Fruit fly (Drosophila melanogaster) whole organism, embryonic: ENCODE measurements around the gene mRpS7.

Experiments used
- Aef1 ChIP-seq: fragments of 200-800 bp; sonication (Bioruptor generic); IDR thresholded peaks from 3 replicates; pipeline ENCODE4 v1.3.6; 2022; ENCODE audit warnings: missing biosample characterization, missing genetic modification characterization
- B-H2 ChIP-seq: fragments of 200-800 bp; sonication (Bioruptor generic); optimal IDR thresholded peaks from 2 replicates; lab custom pipeline; 2018; ENCODE audit warnings: missing biosample characterization, mild to moderate bottlenecking, missing genetic modification characterization
- CG10959 ChIP-seq: fragments of 200-800 bp; sonication (Bioruptor generic); IDR thresholded peaks from 2 replicates; pipeline ENCODE4 v1.3.6; 2022; ENCODE audit warnings: missing biosample characterization, missing genetic modification characterization
- CG12104 ChIP-seq: fragments of 200-800 bp; sonication (Bioruptor generic); optimal IDR thresholded peaks from 3 replicates; lab custom pipeline; 2016; ENCODE audit warnings: missing biosample characterization, missing genetic modification characterization
- CG12155 ChIP-seq: fragments of 200-800 bp; sonication (Bioruptor generic); optimal IDR thresholded peaks from 3 replicates; lab custom pipeline; 2016; ENCODE audit warnings: missing biosample characterization, missing genetic modification characterization
- CG12744 ChIP-seq: fragments of 200-800 bp; sonication (Bioruptor generic); optimal IDR thresholded peaks from 2 replicates; lab custom pipeline; 2016; ENCODE audit warnings: missing biosample characterization, missing genetic modification characterization
- CG13894 ChIP-seq: fragments of 200-800 bp; sonication (Bioruptor generic); optimal IDR thresholded peaks from 3 replicates; lab custom pipeline; 2018; ENCODE audit warnings: missing biosample characterization, mild to moderate bottlenecking, missing genetic modification characterization, moderate library complexity
- CG1603 ChIP-seq: fragments of 200-800 bp; sonication (Bioruptor generic); optimal IDR thresholded peaks from 2 replicates; lab custom pipeline; 2019; ENCODE audit warnings: missing biosample characterization, mild to moderate bottlenecking, missing genetic modification characterization, moderate library complexity
- CG18599 ChIP-seq: fragments of 200-800 bp; sonication (Bioruptor generic); optimal IDR thresholded peaks from 3 replicates; lab custom pipeline; 2017; ENCODE audit warnings: missing biosample characterization, missing genetic modification characterization, mild to moderate bottlenecking, moderate library complexity, missing genetic modification reagents
- CG2202 ChIP-seq: fragments of 200-800 bp; sonication (Bioruptor generic); optimal IDR thresholded peaks from 2 replicates; lab custom pipeline; 2018; ENCODE audit warnings: missing biosample characterization, mild to moderate bottlenecking, missing genetic modification characterization
- CG2875 ChIP-seq: fragments of 200-800 bp; sonication (Bioruptor generic); optimal IDR thresholded peaks from 2 replicates; lab custom pipeline; 2017; ENCODE audit warnings: missing biosample characterization, mild to moderate bottlenecking, missing genetic modification characterization, missing genetic modification reagents
- CG3163 ChIP-seq: fragments of 200-800 bp; sonication (Bioruptor generic); optimal IDR thresholded peaks from 3 replicates; lab custom pipeline; 2016; ENCODE audit warnings: missing biosample characterization, missing genetic modification characterization
- CG6272 ChIP-seq: fragments of 200-800 bp; sonication (Bioruptor generic); IDR thresholded peaks from 2 replicates; pipeline ENCODE4 v1.3.6; 2022; ENCODE audit warnings: missing biosample characterization, missing genetic modification characterization
- CG7271 ChIP-seq: fragments of 200-800 bp; sonication (Bioruptor generic); optimal IDR thresholded peaks from 2 replicates; lab custom pipeline; 2018; ENCODE audit warnings: missing biosample characterization, mild to moderate bottlenecking, missing genetic modification characterization, moderate library complexity
- CG7357 ChIP-seq: fragments of 200-800 bp; sonication (Bioruptor generic); IDR thresholded peaks from 3 replicates; pipeline ENCODE4 v1.3.6; 2022; ENCODE audit warnings: missing biosample characterization, missing genetic modification characterization
- CG7556 ChIP-seq: fragments of 200-800 bp; sonication (Bioruptor generic); optimal IDR thresholded peaks from 2 replicates; lab custom pipeline; 2017; ENCODE audit warnings: missing biosample characterization, mild to moderate bottlenecking, missing genetic modification characterization
- CG8478 ChIP-seq: fragments of >200 bp; optimal IDR thresholded peaks from 2 replicates; lab custom pipeline; 2018
- D19B ChIP-seq: fragments of 200-800 bp; sonication (Bioruptor generic); optimal IDR thresholded peaks from 2 replicates; lab custom pipeline; 2017; ENCODE audit warnings: missing biosample characterization, mild to moderate bottlenecking, missing genetic modification characterization
- Doc3 ChIP-seq: fragments of 200-800 bp; sonication (Bioruptor generic); IDR thresholded peaks from 3 replicates; pipeline ENCODE4 v1.3.6; 2022; ENCODE audit warnings: missing biosample characterization, missing genetic modification characterization; ENCODE audit not compliant: partially characterized antibody
- Drgx ChIP-seq: fragments of 200-800 bp; sonication (Bioruptor generic); IDR thresholded peaks from 2 replicates; pipeline ENCODE4 v1.3.6; 2022; ENCODE audit warnings: missing biosample characterization, missing genetic modification characterization
- Elba2 ChIP-seq: fragments of 200-800 bp; sonication (Bioruptor generic); optimal IDR thresholded peaks from 3 replicates; lab custom pipeline; 2016; ENCODE audit warnings: missing biosample characterization, missing genetic modification characterization
- Hmx ChIP-seq: fragments of 200-800 bp; sonication (Bioruptor generic); optimal IDR thresholded peaks from 2 replicates; lab custom pipeline; 2016; ENCODE audit warnings: missing biosample characterization, missing genetic modification characterization
- Jarid2 ChIP-seq: fragments of 200-800 bp; sonication (Bioruptor generic); optimal IDR thresholded peaks from 3 replicates; lab custom pipeline; 2017; ENCODE audit warnings: mild to moderate bottlenecking, missing biosample characterization, missing genetic modification reagents, missing genetic modification characterization
- NfI ChIP-seq: fragments of 200-800 bp; sonication (Bioruptor generic); optimal IDR thresholded peaks from 3 replicates; lab custom pipeline; 2018; ENCODE audit warnings: missing biosample characterization, mild to moderate bottlenecking, missing genetic modification characterization, moderate library complexity
- Sox100B ChIP-seq: fragments of 200-800 bp; sonication (Bioruptor generic); optimal IDR thresholded peaks from 3 replicates; lab custom pipeline; 2018; ENCODE audit warnings: missing biosample characterization, mild to moderate bottlenecking, missing genetic modification characterization
- bab2 ChIP-seq: fragments of 200-800 bp; sonication (Bioruptor generic); optimal IDR thresholded peaks from 2 replicates; lab custom pipeline; 2016; ENCODE audit warnings: missing biosample characterization, missing genetic modification characterization
- cas ChIP-seq: fragments of 200-800 bp; sonication (Bioruptor generic); IDR thresholded peaks from 2 replicates; pipeline ENCODE4 v1.3.6; 2022; ENCODE audit warnings: missing biosample characterization, missing genetic modification characterization
- cg ChIP-seq: fragments of 200-800 bp; sonication (Bioruptor generic); optimal IDR thresholded peaks from 3 replicates; lab custom pipeline; 2019; ENCODE audit warnings: missing biosample characterization, mild to moderate bottlenecking, missing genetic modification characterization, moderate library complexity
- crp ChIP-seq, 2 experiments: fragments of 200-800 bp; sonication (Bioruptor generic); optimal IDR thresholded peaks; 2 replicates in 1 of 2; 3 replicates in 1 of 2; lab custom pipeline; 2017; ENCODE audit warnings: missing biosample characterization in 2 of 2, missing genetic modification characterization in 2 of 2, mild to moderate bottlenecking in 1 of 2, moderate library complexity in 1 of 2
- dmrt99B ChIP-seq: fragments of 200-800 bp; sonication (Bioruptor generic); optimal IDR thresholded peaks from 2 replicates; lab custom pipeline; 2018; ENCODE audit warnings: missing biosample characterization, mild to moderate bottlenecking, missing genetic modification characterization, moderate library complexity
- dpn ChIP-seq, 2 experiments: fragments of 200-800 bp; sonication (Bioruptor generic); optimal IDR thresholded peaks; 3 replicates each; lab custom pipeline; 2016; ENCODE audit warnings: missing biosample characterization in 2 of 2, missing genetic modification characterization in 2 of 2
- dysf ChIP-seq: fragments of 200-800 bp; sonication (Bioruptor generic); IDR thresholded peaks from 3 replicates; pipeline ENCODE4 v1.3.6; 2022; ENCODE audit warnings: missing biosample characterization, missing genetic modification characterization
- fd3F ChIP-seq: fragments of 200-800 bp; sonication (Bioruptor generic); optimal IDR thresholded peaks from 2 replicates; lab custom pipeline; 2018; ENCODE audit warnings: missing biosample characterization, mild to moderate bottlenecking, missing genetic modification characterization, moderate library complexity
- gsb-n ChIP-seq: fragments of 200-800 bp; sonication (Bioruptor generic); optimal IDR thresholded peaks from 3 replicates; lab custom pipeline; 2018; ENCODE audit warnings: missing biosample characterization, mild to moderate bottlenecking, missing genetic modification characterization
- h ChIP-seq: fragments of >200 bp; optimal IDR thresholded peaks from 2 replicates; lab custom pipeline; 2017
- ham ChIP-seq: fragments of 200-800 bp; sonication (Bioruptor generic); IDR thresholded peaks from 2 replicates; pipeline ENCODE4 v1.3.6; 2022; ENCODE audit warnings: missing biosample characterization, missing genetic modification characterization
- lab ChIP-seq: fragments of 200-800 bp; sonication (Bioruptor generic); optimal IDR thresholded peaks from 3 replicates; lab custom pipeline; 2017; ENCODE audit warnings: missing biosample characterization, missing genetic modification characterization, mild to moderate bottlenecking, moderate library complexity, missing genetic modification reagents
- nom ChIP-seq: fragments of 200-800 bp; sonication (Bioruptor generic); optimal IDR thresholded peaks from 2 replicates; lab custom pipeline; 2017; ENCODE audit warnings: missing biosample characterization, missing genetic modification characterization, mild to moderate bottlenecking, moderate library complexity, missing genetic modification reagents
- odd ChIP-seq: fragments of 200-800 bp; sonication (Bioruptor generic); optimal IDR thresholded peaks from 2 replicates; lab custom pipeline; 2017; ENCODE audit warnings: missing biosample characterization, mild to moderate bottlenecking, missing genetic modification characterization
- peb ChIP-seq: fragments of 200-800 bp; sonication (Bioruptor generic); IDR thresholded peaks from 2 replicates; pipeline ENCODE4 v1.3.6; 2022; ENCODE audit warnings: missing biosample characterization, missing genetic modification characterization
- salm ChIP-seq: fragments of 200-800 bp; sonication (Bioruptor generic); optimal IDR thresholded peaks from 2 replicates; lab custom pipeline; 2018; ENCODE audit warnings: missing biosample characterization, mild to moderate bottlenecking, missing genetic modification characterization
- sd ChIP-seq: fragments of 200-800 bp; sonication (Bioruptor generic); optimal IDR thresholded peaks from 3 replicates; lab custom pipeline; 2018; ENCODE audit warnings: missing biosample characterization, mild to moderate bottlenecking, missing genetic modification characterization, moderate library complexity
- shn ChIP-seq: fragments of 200-800 bp; sonication (Bioruptor generic); optimal IDR thresholded peaks from 3 replicates; lab custom pipeline; 2016; ENCODE audit warnings: missing biosample characterization, missing genetic modification characterization
- slbo ChIP-seq: fragments of 200-800 bp; sonication (Bioruptor generic); IDR thresholded peaks from 2 replicates; pipeline ENCODE4 v1.3.6; 2022; ENCODE audit warnings: missing biosample characterization, missing genetic modification characterization
- slp2 ChIP-seq: fragments of 200-800 bp; sonication (Bioruptor generic); optimal IDR thresholded peaks from 2 replicates; lab custom pipeline; 2016; ENCODE audit warnings: missing biosample characterization, missing genetic modification characterization
- stwl ChIP-seq: fragments of 200-800 bp; sonication (Bioruptor generic); optimal IDR thresholded peaks from 3 replicates; lab custom pipeline; 2018; ENCODE audit warnings: missing biosample characterization, mild to moderate bottlenecking, missing genetic modification characterization, moderate library complexity
- unc-4 ChIP-seq: fragments of 200-800 bp; sonication (Bioruptor generic); IDR thresholded peaks from 2 replicates; pipeline ENCODE4 v1.3.6; 2022; ENCODE audit warnings: missing biosample characterization, missing genetic modification characterization; ENCODE audit not compliant: partially characterized antibody
- usp ChIP-seq: fragments of >200 bp; optimal IDR thresholded peaks from 2 replicates; lab custom pipeline; 2017; ENCODE audit warnings: missing biosample characterization, missing genetic modification characterization
- vvl ChIP-seq: fragments of 200-800 bp; sonication (Bioruptor generic); IDR thresholded peaks from 2 replicates; pipeline ENCODE4 v1.3.6; 2022; ENCODE audit warnings: missing biosample characterization, missing genetic modification characterization
- wek ChIP-seq: fragments of 200-800 bp; sonication (Bioruptor generic); optimal IDR thresholded peaks from 3 replicates; lab custom pipeline; 2018; ENCODE audit warnings: missing biosample characterization, mild to moderate bottlenecking, missing genetic modification characterization, moderate library complexity
- zen ChIP-seq: fragments of 200-800 bp; sonication (Bioruptor generic); optimal IDR thresholded peaks from 3 replicates; lab custom pipeline; 2018; ENCODE audit warnings: missing biosample characterization, mild to moderate bottlenecking, missing genetic modification characterization, moderate library complexity

Gene mRpS7

DNA sequence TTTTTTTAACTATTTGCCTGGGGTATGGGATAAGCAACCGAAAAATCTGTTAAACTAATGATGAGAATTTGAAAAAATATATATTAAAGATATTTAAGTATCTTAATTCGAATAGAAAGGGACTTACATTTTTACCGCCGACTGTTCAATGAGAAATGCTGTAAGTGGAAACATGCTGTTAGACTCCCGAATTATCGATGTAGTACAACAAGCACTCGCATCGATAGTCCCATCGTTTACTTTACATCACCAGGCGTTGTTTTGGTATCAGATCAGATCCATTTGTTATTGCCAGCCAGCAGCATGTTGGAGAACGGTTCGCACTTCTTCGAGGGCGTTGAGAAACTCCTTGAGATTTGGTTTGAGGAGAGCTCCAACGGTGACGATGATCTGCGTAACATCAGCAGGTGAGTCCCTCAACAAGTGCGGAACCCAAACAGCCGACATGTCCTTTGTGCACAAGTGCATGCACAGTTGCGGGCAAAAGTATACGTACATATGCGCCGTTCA is 47.2 kb upstream of the mRpS7 start, which contains the start of gene SamDC (continued):
- TF ChIP-seq lab (GFP tag; lab: Kevin White, UChicago) (no peak), salm (tag; lab: Kevin White, UChicago) (peak; percentile 14), CG10959 (GFP tag; lab: Robert Waterston, UW) (no peak), CG18599 (GFP tag; lab: Kevin White, UChicago) (no peak), Sox100B (peak; percentile 17), cg (GFP tag; lab: Kevin White, UChicago) (no peak), shn (GFP tag; lab: Kevin White, UChicago) (no peak), wek (peak; percentile 13), CG7357 (peak; percentile 96), dmrt99B (tag; lab: Kevin White, UChicago) (peak; percentile 26), B-H2 (GFP tag; lab: Kevin White, UChicago) (no peak), CG6272 (GFP tag; lab: Robert Waterston, UW) (no peak), ham (GFP tag; lab: Robert Waterston, UW) (no peak), cas (GFP tag; lab: Robert Waterston, UW) (0 out of 2 replicates have a peak, but pooled peaks have one; percentile 13), h (no peak), bab2 (GFP tag; lab: Kevin White, UChicago) (no peak), peb (GFP tag; lab: Robert Waterston, UW) (no peak; the same call in 1 of the 2 replicates), Elba2 (GFP tag; lab: Kevin White, UChicago) (no peak), vvl (GFP tag; lab: Robert Waterston, UW) (peak; percentile 75), dpn (GFP tag; optimal IDR thresholded peaks at IDR 0.05; lab: Kevin White, UChicago) (peak; percentile 33 to 47), crp (GFP tag; optimal IDR thresholded peaks at IDR 0.05; lab: Kevin White, UChicago) (peak in 1 of 2 experiments; percentile 60), Doc3 (peak; percentile 68), Jarid2 (GFP tag; lab: Kevin White, UChicago) (no peak), NfI (GFP tag; lab: Kevin White, UChicago) (peak; percentile 46), Aef1 (peak; percentile 24; the same call in 1 of the 3 replicates), nom (GFP tag; lab: Kevin White, UChicago) (no peak), sd (tag; lab: Kevin White, UChicago) (peak; percentile 27), CG12744 (GFP tag; lab: Kevin White, UChicago) (no peak), CG7271 (tag; lab: Kevin White, UChicago) (no peak), CG2202 (tag; lab: Kevin White, UChicago) (no peak), CG13894 (tag; lab: Kevin White, UChicago) (peak; percentile 66), slbo (peak; percentile 57), odd (no peak), CG12104 (no peak), CG8478 (no peak), usp (GFP tag; lab: Kevin White, UChicago) (no peak), stwl (tag; lab: Kevin White, UChicago) (peak; percentile 78), zen (peak; percentile 58), CG2875 (GFP tag; lab: Kevin White, UChicago) (no peak), CG1603 (peak; percentile 79), CG12155 (peak; percentile 27), slp2 (no peak), Drgx (GFP tag; lab: Robert Waterston, UW) (no peak; the same call in 1 of the 2 replicates), CG3163 (GFP tag; lab: Kevin White, UChicago) (no peak), unc-4 (GFP tag; lab: Robert Waterston, UW) (peak; percentile 77), D19B (GFP tag; lab: Kevin White, UChicago) (no peak), CG7556 (GFP tag; lab: Kevin White, UChicago) (peak; percentile 21), dysf (GFP tag; lab: Robert Waterston, UW) (peak; percentile 59; the same call in 1 of the 3 replicates), Hmx (GFP tag; lab: Kevin White, UChicago) (no peak), gsb-n (tag; lab: Kevin White, UChicago) (peak; percentile 24), fd3F (GFP tag; lab: Kevin White, UChicago) (peak; percentile 25)
